Worm (Caenorhabditis elegans) whole organism, L4/young adult: ENCODE data around the gene K07E1.1.

Experiments used
- W03F9.2 ChIP-seq: fragments of 150-350 bp; optimal IDR thresholded peaks from 2 replicates; lab custom pipeline; 2014; ENCODE audit warnings: missing biosample characterization, missing genetic modification characterization
- dao-5 ChIP-seq: sonication (generic microtip); optimal IDR thresholded peaks from 2 replicates; lab custom pipeline; 2016; ENCODE audit warnings: missing genotype, missing genetic modification characterization, moderate library complexity, missing compliant biosample characterization
- him-1 ChIP-seq: sonication (generic microtip); optimal IDR thresholded peaks from 2 replicates; lab custom pipeline; 2016; ENCODE audit warnings: missing genotype, missing genetic modification reagents, missing genetic modification characterization, missing compliant biosample characterization

ce11 chrII:4597441-4597840 lies 46.6 kb downstream of the K07E1.1 start:
- TF ChIP-seq him-1 (tag; lab: Kevin White, UChicago), result no peak
- no peak for TF ChIP-seq W03F9.2 (tag; lab: Kevin White, UChicago)
- no peak for TF ChIP-seq dao-5 (tag; lab: Kevin White, UChicago)
